Fruit fly (Drosophila melanogaster) whole organism, prepupa: ENCODE data around the gene plum.
A peak's percentile ranks its signal among the peaks of the same experiment; 100 is the strongest.

ENCODE experiments used
- CG10631 ChIP-seq: fragments of 200-800 bp; sonication (Bioruptor generic); optimal IDR thresholded peaks from 2 replicates; lab custom pipeline; 2016; ENCODE audit warnings: missing biosample characterization, missing genetic modification characterization
- CG10669 ChIP-seq: fragments of 200-800 bp; sonication (Bioruptor generic); optimal IDR thresholded peaks from 3 replicates; lab custom pipeline; 2018; ENCODE audit warnings: missing biosample characterization, mild to moderate bottlenecking, missing genetic modification characterization, moderate library complexity
- CG15336 ChIP-seq: fragments of 200-800 bp; sonication (Bioruptor generic); IDR thresholded peaks from 2 replicates; pipeline ENCODE4 v1.3.6; 2022; ENCODE audit warnings: missing biosample characterization, missing genetic modification characterization
- CG3032 ChIP-seq: fragments of 200-800 bp; optimal IDR thresholded peaks from 2 replicates; lab custom pipeline; 2019; ENCODE audit warnings: missing biosample characterization, mild to moderate bottlenecking, missing genetic modification characterization, moderate library complexity
- CG31627 ChIP-seq: fragments of 200-800 bp; sonication (Bioruptor generic); optimal IDR thresholded peaks from 3 replicates; lab custom pipeline; 2016; ENCODE audit warnings: missing biosample characterization, missing genetic modification characterization
- CG4318 ChIP-seq: fragments of 200-800 bp; sonication (Bioruptor generic); optimal IDR thresholded peaks from 3 replicates; lab custom pipeline; 2017; ENCODE audit warnings: missing biosample characterization, mild to moderate bottlenecking, missing genetic modification characterization
- CG6276 ChIP-seq: fragments of 200-800 bp; sonication (Bioruptor generic); optimal IDR thresholded peaks from 2 replicates; lab custom pipeline; 2017; ENCODE audit warnings: missing biosample characterization, mild to moderate bottlenecking, missing genetic modification characterization
- CG6792 ChIP-seq: fragments of 200-800 bp; sonication (Bioruptor generic); optimal IDR thresholded peaks from 3 replicates; lab custom pipeline; 2016; ENCODE audit warnings: missing biosample characterization, missing genetic modification characterization
- CG8632 ChIP-seq: fragments of 200-800 bp; sonication (Bioruptor generic); optimal IDR thresholded peaks from 3 replicates; lab custom pipeline; 2016; ENCODE audit warnings: missing biosample characterization, missing genetic modification characterization
- CG9139 ChIP-seq: fragments of 200-800 bp; sonication (Bioruptor generic); optimal IDR thresholded peaks from 3 replicates; lab custom pipeline; 2017; ENCODE audit warnings: missing biosample characterization, mild to moderate bottlenecking, missing genetic modification characterization
- Hr38 ChIP-seq: sonication (Bioruptor generic); optimal IDR thresholded peaks from 2 replicates; lab custom pipeline; 2016; ENCODE audit warnings: missing biosample characterization, missing genetic modification characterization
- Hr39 ChIP-seq: fragments of 200-800 bp; sonication (Bioruptor generic); optimal IDR thresholded peaks from 2 replicates; lab custom pipeline; 2016; ENCODE audit warnings: missing biosample characterization, missing genetic modification characterization
- eg ChIP-seq: fragments of 200-800 bp; sonication (Bioruptor generic); IDR thresholded peaks from 3 replicates; pipeline ENCODE4 v1.3.6; 2022; ENCODE audit warnings: missing biosample characterization, missing genetic modification characterization
- fd85E ChIP-seq: fragments of 200-800 bp; sonication (Bioruptor generic); optimal IDR thresholded peaks from 3 replicates; lab custom pipeline; 2016; ENCODE audit warnings: missing biosample characterization, missing genetic modification characterization
- fkh ChIP-seq: fragments of 200-800 bp; sonication (Bioruptor generic); optimal IDR thresholded peaks from 3 replicates; lab custom pipeline; 2017; ENCODE audit warnings: missing biosample characterization, mild to moderate bottlenecking, missing genetic modification characterization, moderate library complexity
- lz ChIP-seq: fragments of 200-800 bp; sonication (Bioruptor generic); optimal IDR thresholded peaks from 3 replicates; lab custom pipeline; 2016; ENCODE audit warnings: missing biosample characterization, missing genetic modification characterization
- salr ChIP-seq, 2 experiments: fragments of 200-800 bp; sonication (Bioruptor generic); optimal IDR thresholded peaks; 3 replicates each; lab custom pipeline; 2016 to 2018; ENCODE audit warnings: missing biosample characterization in 2 of 2, missing genetic modification characterization in 2 of 2, mild to moderate bottlenecking in 1 of 2
- spab ChIP-seq: fragments of 200-800 bp; sonication (Bioruptor generic); optimal IDR thresholded peaks from 2 replicates; lab custom pipeline; 2017; ENCODE audit warnings: missing biosample characterization, mild to moderate bottlenecking, missing genetic modification characterization, missing genetic modification reagents
- ss ChIP-seq, 2 experiments: fragments of 200-800 bp; sonication (Bioruptor generic); optimal IDR thresholded peaks; 2 replicates in 1 of 2; 3 replicates in 1 of 2; lab custom pipeline; 2017 to 2018; ENCODE audit warnings: mild to moderate bottlenecking in 2 of 2, missing biosample characterization in 2 of 2, missing genetic modification characterization in 2 of 2, moderate library complexity in 1 of 2
- svp ChIP-seq: fragments of 200-800 bp; sonication (Bioruptor generic); peaks from one replicate; lab custom pipeline; 2016; ENCODE audit warnings: missing biosample characterization, missing genetic modification characterization
- topi ChIP-seq: fragments of 200-800 bp; sonication (Bioruptor generic); optimal IDR thresholded peaks from 3 replicates; lab custom pipeline; 2016; ENCODE audit warnings: missing biosample characterization, missing genetic modification characterization

Gene plum

DNA sequence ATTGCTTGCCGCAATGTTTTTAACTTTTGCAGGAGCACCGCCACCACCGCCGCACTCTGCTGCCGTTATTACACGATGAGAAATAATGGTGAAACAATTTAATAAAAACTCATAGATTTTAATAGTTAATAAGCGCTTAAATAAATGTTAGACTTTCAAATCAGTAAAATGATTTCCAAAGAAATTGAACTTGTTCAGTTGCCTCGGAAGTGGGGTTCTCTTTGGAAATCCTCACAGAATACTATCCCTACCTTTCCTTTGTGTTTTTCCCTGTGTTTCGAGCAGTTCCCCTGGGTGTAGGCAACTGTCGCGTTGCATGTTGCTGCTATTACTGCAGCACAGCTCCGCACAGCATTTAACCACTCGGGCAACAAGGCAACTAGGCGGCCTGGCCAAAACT lies 106.8 kb downstream of the plum start (continued):
- TF ChIP-seq CG6792 (GFP tag; lab: Kevin White, UChicago) (peak; percentile 4), spab (GFP tag; lab: Kevin White, UChicago) (peak; percentile 20), CG8632 (GFP tag; lab: Kevin White, UChicago) (peak; percentile 5), Hr39 (no peak), CG9139 (GFP tag; lab: Kevin White, UChicago) (peak; percentile 22), lz (peak; percentile 24), eg (GFP tag; lab: Robert Waterston, UW) (0 out of 3 replicates have a peak, but pooled peaks have one; percentile 26), CG10669 (GFP tag; lab: Kevin White, UChicago) (peak; percentile 52), CG31627 (GFP tag; lab: Kevin White, UChicago) (no peak), fkh (GFP tag; lab: Kevin White, UChicago) (no peak), CG4318 (peak; percentile 10), salr (GFP tag; optimal IDR thresholded peaks at IDR 0.05; lab: Kevin White, UChicago) (peak in 1 of 2 experiments; percentile 9), fd85E (GFP tag; lab: Kevin White, UChicago) (no peak), CG6276 (GFP tag; lab: Kevin White, UChicago) (peak; percentile 26), CG10631 (GFP tag; lab: Kevin White, UChicago) (peak; percentile 34)
- TF ChIP-seq, all 60 proteins: peak for 38

DNA sequence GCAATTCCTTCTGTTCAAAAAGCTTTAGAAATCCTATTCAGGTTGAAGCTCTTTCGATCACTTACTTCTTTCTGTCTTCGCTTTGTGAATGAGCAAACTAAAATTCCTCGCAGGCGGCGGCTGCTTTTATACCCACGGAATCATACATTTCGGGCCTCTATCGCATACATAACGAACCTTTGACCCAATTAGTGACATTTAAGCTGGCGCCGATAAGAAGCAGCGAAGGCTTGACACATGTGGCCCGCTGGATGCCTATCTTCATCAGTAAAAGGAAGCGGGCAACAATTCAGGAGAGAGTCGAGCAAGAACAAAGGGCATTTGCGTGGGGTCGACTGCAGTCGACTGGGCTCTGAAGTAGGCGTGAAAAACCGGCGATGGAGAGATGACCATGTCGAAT lies 109.3 kb downstream of the plum start, which contains the start of gene CG34291:
TSS of gene CG34291 (minus strand) at position 101 of the 400 bp plus-strand sequence.
- no peak for TF ChIP-seq fd85E (GFP tag; lab: Kevin White, UChicago)
- TF ChIP-seq CG15336 (GFP tag; lab: Robert Waterston, UW): no peak
- TF ChIP-seq topi: no peak
- TF ChIP-seq ss (GFP tag; optimal IDR thresholded peaks at IDR 0.05; lab: Kevin White, UChicago): no peak
- no peak for TF ChIP-seq CG10631 (GFP tag; lab: Kevin White, UChicago)
- peak; percentile 77 for TF ChIP-seq svp
- no peak for TF ChIP-seq CG3032

DNA sequence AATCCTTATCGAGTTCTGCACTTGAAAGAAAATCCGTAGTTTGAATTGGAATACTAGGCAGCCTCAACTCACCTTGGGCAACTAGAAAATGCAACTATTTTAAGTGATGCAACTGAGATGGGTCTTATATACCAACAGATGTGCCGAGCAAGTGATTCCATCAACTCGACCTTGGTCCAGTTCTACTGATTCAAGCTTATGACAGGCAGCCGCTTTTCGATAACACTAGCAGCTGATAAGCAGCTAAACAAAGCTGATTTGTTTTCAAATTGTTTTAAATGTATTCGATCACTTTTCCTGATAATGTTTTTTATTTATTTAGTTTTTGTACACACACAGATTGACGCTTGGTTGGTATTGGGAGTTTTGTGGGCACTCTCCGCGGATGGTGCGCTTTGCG lies 110.0 kb downstream of the plum start, which contains the start of gene CG6503:
TSS of gene CG6503 (minus strand) at position 101 of the 400 bp plus-strand sequence.
- TF ChIP-seq Hr38 (GFP tag; lab: Kevin White, UChicago): no peak
- peak; percentile 44 for TF ChIP-seq svp
- TF ChIP-seq, all 60 proteins: peak for 1
